Fruit fly (Drosophila melanogaster) whole organism, prepupa: ENCODE data around the gene lilli.

Source experiments
- Blimp-1 ChIP-seq: fragments of 200-800 bp; sonication (Bioruptor generic); optimal IDR thresholded peaks from 3 replicates; lab custom pipeline; 2017; ENCODE audit warnings: missing biosample characterization, missing genetic modification characterization, mild to moderate bottlenecking, moderate library complexity, missing genetic modification reagents
- CG10631 ChIP-seq: fragments of 200-800 bp; sonication (Bioruptor generic); optimal IDR thresholded peaks from 2 replicates; lab custom pipeline; 2016; ENCODE audit warnings: missing biosample characterization, missing genetic modification characterization
- CG11762 ChIP-seq: fragments of 200-800 bp; sonication (Bioruptor generic); optimal IDR thresholded peaks from 3 replicates; lab custom pipeline; 2016; ENCODE audit warnings: missing biosample characterization, missing genetic modification characterization; ENCODE audit not compliant: insufficient read depth
- CG31627 ChIP-seq: fragments of 200-800 bp; sonication (Bioruptor generic); optimal IDR thresholded peaks from 3 replicates; lab custom pipeline; 2016; ENCODE audit warnings: missing biosample characterization, missing genetic modification characterization
- CG3919 ChIP-seq: fragments of 200-800 bp; sonication (Bioruptor generic); optimal IDR thresholded peaks from 3 replicates; lab custom pipeline; 2016; ENCODE audit warnings: missing biosample characterization, missing genetic modification characterization
- CG6276 ChIP-seq: fragments of 200-800 bp; sonication (Bioruptor generic); optimal IDR thresholded peaks from 2 replicates; lab custom pipeline; 2017; ENCODE audit warnings: missing biosample characterization, mild to moderate bottlenecking, missing genetic modification characterization
- CG6792 ChIP-seq: fragments of 200-800 bp; sonication (Bioruptor generic); optimal IDR thresholded peaks from 3 replicates; lab custom pipeline; 2016; ENCODE audit warnings: missing biosample characterization, missing genetic modification characterization
- CG6854 ChIP-seq: fragments of 200-800 bp; sonication (Bioruptor generic); optimal IDR thresholded peaks from 2 replicates; lab custom pipeline; 2017; ENCODE audit warnings: missing biosample characterization, mild to moderate bottlenecking, missing genetic modification characterization
- CG8119 ChIP-seq: fragments of 200-800 bp; sonication (Bioruptor generic); IDR thresholded peaks from 3 replicates; pipeline ENCODE4 v1.3.6; 2022; ENCODE audit warnings: missing biosample characterization, missing genetic modification characterization
- Ets21C ChIP-seq: fragments of 200-800 bp; sonication (Bioruptor generic); optimal IDR thresholded peaks from 3 replicates; lab custom pipeline; 2016; ENCODE audit warnings: missing biosample characterization, missing genetic modification characterization
- cyc ChIP-seq: fragments of 200-800 bp; sonication (Bioruptor generic); optimal IDR thresholded peaks from 3 replicates; lab custom pipeline; 2016; ENCODE audit warnings: missing biosample characterization, missing genetic modification characterization
- fd85E ChIP-seq: fragments of 200-800 bp; sonication (Bioruptor generic); optimal IDR thresholded peaks from 3 replicates; lab custom pipeline; 2016; ENCODE audit warnings: missing biosample characterization, missing genetic modification characterization
- fkh ChIP-seq: fragments of 200-800 bp; sonication (Bioruptor generic); optimal IDR thresholded peaks from 3 replicates; lab custom pipeline; 2017; ENCODE audit warnings: missing biosample characterization, mild to moderate bottlenecking, missing genetic modification characterization, moderate library complexity
- topi ChIP-seq: fragments of 200-800 bp; sonication (Bioruptor generic); optimal IDR thresholded peaks from 3 replicates; lab custom pipeline; 2016; ENCODE audit warnings: missing biosample characterization, missing genetic modification characterization

dm6 chr2L:2901445-2901844, 15.7 kb downstream of the lilli start:
- TF ChIP-seq CG10631 (GFP tag; lab: Kevin White, UChicago) (no peak), CG6276 (GFP tag; lab: Kevin White, UChicago) (no peak), CG11762 (GFP tag; lab: Kevin White, UChicago) (no peak), fkh (GFP tag; lab: Kevin White, UChicago) (no peak), fd85E (GFP tag; lab: Kevin White, UChicago) (no peak), Blimp-1 (no peak), CG6792 (no peak), CG6854 (GFP tag; lab: Kevin White, UChicago) (no peak), topi (GFP tag; lab: Kevin White, UChicago) (no peak), Ets21C (no peak), CG8119 (GFP tag; lab: Robert Waterston, UW) (no peak), CG3919 (no peak), CG31627 (no peak), cyc (GFP tag; lab: Kevin White, UChicago) (no peak)
